Fruit fly (Drosophila melanogaster) whole organism, embryonic: ENCODE data around the gene CG16758.

Experiments
- Atf-2 ChIP-seq: fragments of 200-800 bp; sonication (Bioruptor generic); optimal IDR thresholded peaks from 2 replicates; lab custom pipeline; 2016; ENCODE audit warnings: missing biosample characterization, missing genetic modification characterization
- BtbVII ChIP-seq: fragments of 200-800 bp; sonication (Bioruptor generic); optimal IDR thresholded peaks from 3 replicates; lab custom pipeline; 2017; ENCODE audit warnings: missing biosample characterization, mild to moderate bottlenecking, missing genetic modification characterization
- CG10654 ChIP-seq: fragments of 200-800 bp; sonication (Bioruptor generic); optimal IDR thresholded peaks from 2 replicates; lab custom pipeline; 2016; ENCODE audit warnings: missing biosample characterization, missing genetic modification characterization
- CG12104 ChIP-seq: fragments of 200-800 bp; sonication (Bioruptor generic); optimal IDR thresholded peaks from 3 replicates; lab custom pipeline; 2016; ENCODE audit warnings: missing biosample characterization, missing genetic modification characterization
- CG12299 ChIP-seq: fragments of 200-800 bp; sonication (Bioruptor generic); optimal IDR thresholded peaks from 2 replicates; lab custom pipeline; 2018; ENCODE audit warnings: missing biosample characterization, mild to moderate bottlenecking, missing genetic modification characterization
- CG12744 ChIP-seq: fragments of 200-800 bp; sonication (Bioruptor generic); optimal IDR thresholded peaks from 2 replicates; lab custom pipeline; 2016; ENCODE audit warnings: missing biosample characterization, missing genetic modification characterization
- CG13123 ChIP-seq: fragments of 200-800 bp; sonication (Bioruptor generic); optimal IDR thresholded peaks from 2 replicates; lab custom pipeline; 2016; ENCODE audit warnings: missing biosample characterization, missing genetic modification characterization
- CG13287 ChIP-seq: fragments of 200-800 bp; sonication (Bioruptor generic); IDR thresholded peaks from 2 replicates; pipeline ENCODE4 v1.3.6; 2022; ENCODE audit warnings: missing biosample characterization, missing genetic modification characterization; ENCODE audit not compliant: partially characterized antibody
- CG1529 ChIP-seq: fragments of 200-800 bp; sonication (Bioruptor generic); optimal IDR thresholded peaks from 3 replicates; lab custom pipeline; 2018; ENCODE audit warnings: missing biosample characterization, missing genetic modification characterization
- CG16779 ChIP-seq: fragments of 200-800 bp; sonication (Bioruptor generic); IDR thresholded peaks from 2 replicates; pipeline ENCODE4 v1.3.6; 2022; ENCODE audit warnings: missing biosample characterization, missing genetic modification characterization
- CG16863 ChIP-seq: fragments of 200-800 bp; sonication (Bioruptor generic); optimal IDR thresholded peaks from 3 replicates; lab custom pipeline; 2016; ENCODE audit warnings: missing biosample characterization, missing genetic modification characterization
- CG2120 ChIP-seq: fragments of 200-800 bp; sonication (Bioruptor generic); optimal IDR thresholded peaks from 3 replicates; lab custom pipeline; 2016; ENCODE audit warnings: missing biosample characterization, missing genetic modification characterization
- CG31365 ChIP-seq: fragments of 200-800 bp; sonication (Bioruptor generic); optimal IDR thresholded peaks from 2 replicates; lab custom pipeline; 2018; ENCODE audit warnings: missing biosample characterization, mild to moderate bottlenecking, missing genetic modification characterization
- CG31441 ChIP-seq: fragments of 200-800 bp; sonication (Bioruptor generic); IDR thresholded peaks from 2 replicates; pipeline ENCODE4 v1.3.6; 2022; ENCODE audit warnings: missing biosample characterization, missing genetic modification characterization
- CG3281 ChIP-seq: fragments of 200-800 bp; sonication (Bioruptor generic); optimal IDR thresholded peaks from 3 replicates; lab custom pipeline; 2017; ENCODE audit warnings: missing biosample characterization, mild to moderate bottlenecking, missing genetic modification characterization
- CG34376 ChIP-seq: fragments of 200-800 bp; sonication (Bioruptor generic); optimal IDR thresholded peaks from 2 replicates; lab custom pipeline; 2018; ENCODE audit warnings: missing biosample characterization, mild to moderate bottlenecking, missing genetic modification characterization
- CG43689 ChIP-seq: fragments of 200-800 bp; sonication (Bioruptor generic); IDR thresholded peaks from 2 replicates; pipeline ENCODE4 v1.3.6; 2022; ENCODE audit warnings: missing biosample characterization, missing genetic modification characterization
- CG5245 ChIP-seq: fragments of 200-800 bp; sonication (Bioruptor generic); optimal IDR thresholded peaks from 3 replicates; lab custom pipeline; 2016; ENCODE audit warnings: missing biosample characterization, missing genetic modification characterization
- CG6854 ChIP-seq: fragments of 200-800 bp; sonication (Bioruptor generic); optimal IDR thresholded peaks from 3 replicates; lab custom pipeline; 2017; ENCODE audit warnings: missing biosample characterization, mild to moderate bottlenecking, missing genetic modification characterization
- CG7745 ChIP-seq: fragments of 200-800 bp; sonication (Bioruptor generic); optimal IDR thresholded peaks from 2 replicates; lab custom pipeline; 2018; ENCODE audit warnings: missing biosample characterization, mild to moderate bottlenecking, missing genetic modification characterization, moderate library complexity
- CG8478 ChIP-seq: fragments of >200 bp; optimal IDR thresholded peaks from 2 replicates; lab custom pipeline; 2018
- Drgx ChIP-seq: fragments of 200-800 bp; sonication (Bioruptor generic); IDR thresholded peaks from 2 replicates; pipeline ENCODE4 v1.3.6; 2022; ENCODE audit warnings: missing biosample characterization, missing genetic modification characterization
- ERR ChIP-seq: fragments of 200-800 bp; sonication (Bioruptor generic); optimal IDR thresholded peaks from 2 replicates; lab custom pipeline; 2016; ENCODE audit warnings: missing biosample characterization, missing genetic modification characterization
- Gug ChIP-seq: fragments of 200-800 bp; sonication (Bioruptor generic); IDR thresholded peaks from 4 replicates; pipeline ENCODE4 v1.3.6; 2022; ENCODE audit warnings: missing biosample characterization, missing genetic modification characterization
- H15 ChIP-seq: fragments of 200-800 bp; sonication (Bioruptor generic); IDR thresholded peaks from 3 replicates; pipeline ENCODE4 v1.3.6; 2022; ENCODE audit warnings: missing biosample characterization, missing genetic modification characterization
- HHEX ChIP-seq: fragments of 200-800 bp; sonication (Bioruptor generic); optimal IDR thresholded peaks from 3 replicates; lab custom pipeline; 2017; ENCODE audit warnings: missing biosample characterization, mild to moderate bottlenecking, missing genetic modification characterization, missing genetic modification reagents
- HmgZ ChIP-seq: fragments of 200-800 bp; sonication (Bioruptor generic); optimal IDR thresholded peaks from 2 replicates; lab custom pipeline; 2018; ENCODE audit warnings: missing biosample characterization, mild to moderate bottlenecking, missing genetic modification characterization
- Hmx ChIP-seq: fragments of 200-800 bp; sonication (Bioruptor generic); optimal IDR thresholded peaks from 2 replicates; lab custom pipeline; 2016; ENCODE audit warnings: missing biosample characterization, missing genetic modification characterization
- Hsf ChIP-seq: fragments of 200-800 bp; sonication (Bioruptor generic); optimal IDR thresholded peaks from 3 replicates; lab custom pipeline; 2016; ENCODE audit warnings: missing biosample characterization, missing genetic modification characterization
- MBD-R2 ChIP-seq: fragments of 200-800 bp; sonication (Bioruptor generic); IDR thresholded peaks from 2 replicates; pipeline ENCODE4 v1.3.6; 2022; ENCODE audit warnings: missing biosample characterization, missing genetic modification characterization
- Rx ChIP-seq: fragments of 200-800 bp; sonication (Bioruptor generic); IDR thresholded peaks from 2 replicates; pipeline ENCODE4 v1.3.6; 2022; ENCODE audit warnings: missing biosample characterization, missing genetic modification characterization
- Six4 ChIP-seq: fragments of 200-800 bp; sonication (Bioruptor generic); optimal IDR thresholded peaks from 2 replicates; lab custom pipeline; 2016; ENCODE audit warnings: missing biosample characterization, missing genetic modification characterization
- Spps ChIP-seq: fragments of 200-800 bp; sonication (Bioruptor generic); optimal IDR thresholded peaks from 2 replicates; lab custom pipeline; 2018; ENCODE audit warnings: missing biosample characterization, mild to moderate bottlenecking, missing genetic modification characterization
- Xrp1 ChIP-seq: fragments of 200-800 bp; sonication (Bioruptor generic); IDR thresholded peaks from 2 replicates; pipeline ENCODE4 v1.3.6; 2022; ENCODE audit warnings: missing biosample characterization, missing genetic modification characterization
- aop ChIP-seq: fragments of 200-800 bp; sonication (Bioruptor generic); IDR thresholded peaks from 2 replicates; pipeline ENCODE4 v1.3.6; 2022; ENCODE audit warnings: missing biosample characterization, missing genetic modification characterization
- ase ChIP-seq: fragments of 200-800 bp; sonication (Bioruptor generic); IDR thresholded peaks from 3 replicates; pipeline ENCODE4 v1.3.6; 2022; ENCODE audit warnings: missing biosample characterization, missing genetic modification characterization
- az2 ChIP-seq: fragments of 200-800 bp; sonication (Bioruptor generic); optimal IDR thresholded peaks from 3 replicates; lab custom pipeline; 2016; ENCODE audit warnings: missing biosample characterization, missing genetic modification characterization
- gsb ChIP-seq: fragments of 200-800 bp; sonication (Bioruptor generic); IDR thresholded peaks from 2 replicates; pipeline ENCODE4 v1.3.6; 2022; ENCODE audit warnings: missing biosample characterization, missing genetic modification characterization
- ham ChIP-seq: fragments of 200-800 bp; sonication (Bioruptor generic); IDR thresholded peaks from 2 replicates; pipeline ENCODE4 v1.3.6; 2022; ENCODE audit warnings: missing biosample characterization, missing genetic modification characterization
- ind ChIP-seq: fragments of 200-800 bp; sonication (Bioruptor generic); optimal IDR thresholded peaks from 3 replicates; lab custom pipeline; 2016; ENCODE audit warnings: missing biosample characterization, missing genetic modification characterization
- jumu ChIP-seq: fragments of 200-800 bp; sonication (Bioruptor generic); optimal IDR thresholded peaks from 3 replicates; lab custom pipeline; 2016; ENCODE audit warnings: missing biosample characterization, missing genetic modification characterization
- nom ChIP-seq: fragments of 200-800 bp; sonication (Bioruptor generic); optimal IDR thresholded peaks from 2 replicates; lab custom pipeline; 2017; ENCODE audit warnings: missing biosample characterization, missing genetic modification characterization, mild to moderate bottlenecking, moderate library complexity, missing genetic modification reagents
- oc ChIP-seq: fragments of 200-800 bp; sonication (Bioruptor generic); optimal IDR thresholded peaks from 2 replicates; lab custom pipeline; 2018; ENCODE audit warnings: missing biosample characterization, mild to moderate bottlenecking, missing genetic modification characterization, moderate library complexity
- otp ChIP-seq: fragments of 200-800 bp; sonication (Bioruptor generic); IDR thresholded peaks from 3 replicates; pipeline ENCODE4, ENCODE4 v1.3.6; 2022; ENCODE audit warnings: missing biosample characterization, missing genetic modification characterization
- pum ChIP-seq: fragments of 200-800 bp; sonication (Bioruptor generic); optimal IDR thresholded peaks from 2 replicates; lab custom pipeline; 2016; ENCODE audit warnings: missing biosample characterization, missing genetic modification characterization
- row ChIP-seq: fragments of 200-800 bp; sonication (Bioruptor generic); IDR thresholded peaks from 3 replicates; pipeline ENCODE4 v1.3.6; 2022; ENCODE audit warnings: missing biosample characterization, missing genetic modification characterization
- schlank ChIP-seq: fragments of 200-800 bp; sonication (Bioruptor generic); optimal IDR thresholded peaks from 2 replicates; lab custom pipeline; 2018; ENCODE audit warnings: missing biosample characterization, mild to moderate bottlenecking, missing genetic modification characterization
- sim ChIP-seq: fragments of 200-800 bp; sonication (Bioruptor generic); IDR thresholded peaks from 2 replicates; pipeline ENCODE4 v1.3.6; 2022; ENCODE audit warnings: missing biosample characterization, missing genetic modification characterization
- slp2 ChIP-seq: fragments of 200-800 bp; sonication (Bioruptor generic); optimal IDR thresholded peaks from 2 replicates; lab custom pipeline; 2016; ENCODE audit warnings: missing biosample characterization, missing genetic modification characterization
- trem ChIP-seq: fragments of 200-800 bp; optimal IDR thresholded peaks from 3 replicates; lab custom pipeline; 2019; ENCODE audit warnings: missing biosample characterization, mild to moderate bottlenecking, missing genetic modification characterization, moderate library complexity
- wek ChIP-seq: fragments of 200-800 bp; sonication (Bioruptor generic); optimal IDR thresholded peaks from 3 replicates; lab custom pipeline; 2018; ENCODE audit warnings: missing biosample characterization, mild to moderate bottlenecking, missing genetic modification characterization, moderate library complexity

CG16758 gene

DNA sequence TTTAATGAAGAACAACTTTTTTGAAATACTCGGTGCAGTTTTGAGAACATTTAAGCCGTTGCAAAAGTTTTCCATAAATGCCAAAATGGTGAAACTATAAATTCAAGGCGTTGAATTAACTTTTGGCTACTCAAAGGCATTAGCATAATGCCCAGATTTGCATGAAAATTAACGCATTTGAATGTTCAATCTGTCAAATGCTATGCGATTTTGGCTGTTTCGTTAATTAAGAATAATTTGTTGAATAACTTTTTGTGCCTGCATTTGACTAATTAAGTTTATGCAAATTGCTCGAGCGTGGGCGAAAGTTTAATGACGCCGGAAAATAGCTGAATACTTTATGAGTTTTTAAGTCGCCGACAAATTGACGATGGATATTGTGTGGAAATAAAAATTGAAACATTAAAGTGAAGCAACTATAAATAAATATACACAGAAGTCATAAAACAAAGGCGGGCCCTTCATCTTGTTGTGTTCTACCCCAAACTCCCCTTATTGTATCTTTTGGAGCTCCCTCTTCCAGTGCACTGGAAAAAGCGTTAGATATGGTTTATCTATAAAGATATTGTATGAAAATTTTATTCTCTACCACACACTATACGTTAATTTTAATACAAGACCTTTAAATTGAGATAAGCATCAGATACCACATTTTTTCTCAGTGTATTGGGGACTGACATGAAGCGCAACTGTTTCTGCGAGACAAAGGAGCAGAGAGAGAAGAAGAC is 48.9 kb upstream of the CG16758 start (continued):
- TF ChIP-seq ase (GFP tag; lab: Robert Waterston, UW) = peak; percentile 54; the same call in 2 of the 3 replicates
- TF ChIP-seq HmgZ = no peak
- TF ChIP-seq gsb = no peak
- peak; percentile 66 for TF ChIP-seq row (GFP tag; lab: Robert Waterston, UW)
- peak; percentile 48 for TF ChIP-seq ind (GFP tag; lab: Kevin White, UChicago)
- TF ChIP-seq otp (GFP tag; lab: Robert Waterston, UW) = peak; percentile 51; the same call in 1 of the 3 replicates
- peak; percentile 53 for TF ChIP-seq CG2120 (GFP tag; lab: Kevin White, UChicago)
- TF ChIP-seq schlank (tag; lab: Kevin White, UChicago) = no peak
- no peak for TF ChIP-seq ham (GFP tag; lab: Robert Waterston, UW)
- TF ChIP-seq HHEX = peak; percentile 34
- TF ChIP-seq sim (GFP tag; lab: Robert Waterston, UW) = no peak
- peak; percentile 58 for TF ChIP-seq Six4 (GFP tag; lab: Kevin White, UChicago)
- TF ChIP-seq Hmx (GFP tag; lab: Kevin White, UChicago) = peak; percentile 9
- peak; percentile 52 for TF ChIP-seq Atf-2 (GFP tag; lab: Kevin White, UChicago)
- TF ChIP-seq CG8478 = no peak
- TF ChIP-seq ERR (GFP tag; lab: Kevin White, UChicago) = peak; percentile 21
- peak; percentile 48 for TF ChIP-seq pum (GFP tag; lab: Kevin White, UChicago)
- TF ChIP-seq az2 (GFP tag; lab: Kevin White, UChicago) = peak; percentile 70
- peak; percentile 64 for TF ChIP-seq oc (tag; lab: Kevin White, UChicago)
- TF ChIP-seq jumu (GFP tag; lab: Kevin White, UChicago) = peak; percentile 55
- no peak for TF ChIP-seq H15 (GFP tag; lab: Robert Waterston, UW)
- no peak for TF ChIP-seq CG43689
- TF ChIP-seq CG16779 (GFP tag; lab: Robert Waterston, UW) = no peak
- no peak for TF ChIP-seq aop (GFP tag; lab: Robert Waterston, UW)
- TF ChIP-seq CG12299 (tag; lab: Kevin White, UChicago) = peak; percentile 0
- peak; percentile 35 for TF ChIP-seq CG6854 (GFP tag; lab: Kevin White, UChicago)
- 0 out of 2 replicates have a peak, but pooled peaks have one; percentile 16 for TF ChIP-seq MBD-R2
- peak; percentile 38 for TF ChIP-seq CG12744 (GFP tag; lab: Kevin White, UChicago)
- peak; percentile 71 for TF ChIP-seq trem (tag; lab: Kevin White, UChicago)
- peak; percentile 66 for TF ChIP-seq Spps (tag; lab: Kevin White, UChicago)
- no peak for TF ChIP-seq CG13287 (GFP tag; lab: Robert Waterston, UW)
- TF ChIP-seq wek (GFP tag; lab: Kevin White, UChicago) = no peak
- peak; percentile 49 for TF ChIP-seq CG3281
- TF ChIP-seq Rx (GFP tag; lab: Robert Waterston, UW) = no peak
- peak; percentile 79 for TF ChIP-seq Xrp1 (GFP tag; lab: Robert Waterston, UW)
- peak; percentile 64 for TF ChIP-seq Hsf (GFP tag; lab: Kevin White, UChicago)
- peak; percentile 43 for TF ChIP-seq CG7745 (tag; lab: Kevin White, UChicago)
- TF ChIP-seq BtbVII (GFP tag; lab: Kevin White, UChicago) = peak; percentile 67
- peak; percentile 54 for TF ChIP-seq slp2 (GFP tag; lab: Kevin White, UChicago)
- peak; percentile 33 for TF ChIP-seq CG5245 (GFP tag; lab: Kevin White, UChicago)
- TF ChIP-seq CG31441 (GFP tag; lab: Robert Waterston, UW) = peak; percentile 83; the same call in 1 of the 2 replicates
- TF ChIP-seq nom (GFP tag; lab: Kevin White, UChicago) = peak; percentile 81
- TF ChIP-seq Drgx (GFP tag; lab: Robert Waterston, UW) = peak; percentile 76
- peak; percentile 18 for TF ChIP-seq CG12104 (GFP tag; lab: Kevin White, UChicago)
- TF ChIP-seq CG10654 (GFP tag; lab: Kevin White, UChicago) = peak; percentile 59
- no peak; the same call in 3 of the 4 replicates for TF ChIP-seq Gug (GFP tag; lab: Robert Waterston, UW)
- TF ChIP-seq CG13123 (GFP tag; lab: Kevin White, UChicago) = peak; percentile 26
- TF ChIP-seq CG1529 (GFP tag; lab: Kevin White, UChicago) = peak; percentile 50
- TF ChIP-seq CG34376 = no peak
- peak; percentile 66 for TF ChIP-seq CG16863
- no peak for TF ChIP-seq CG31365
